Worm (Caenorhabditis elegans) whole organism, L1 larva: Measurements from ENCODE around the gene pbs-6.

Experiments
- C16A3.4 ChIP-seq: fragments of 150-350 bp; optimal IDR thresholded peaks from 2 replicates; lab custom pipeline; 2014; ENCODE audit warnings: missing biosample characterization, missing genetic modification characterization
- C34B4.2 ChIP-seq: sonication (generic microtip); optimal IDR thresholded peaks from 2 replicates; lab custom pipeline; 2017; ENCODE audit warnings: mild to moderate bottlenecking, missing genetic modification characterization, missing compliant biosample characterization
- F16B12.6 ChIP-seq: fragments of 150-350 bp; optimal IDR thresholded peaks from 2 replicates; lab custom pipeline; 2014; ENCODE audit warnings: missing biosample characterization, missing genetic modification characterization
- Y116A8C.19 ChIP-seq: sonication (generic microtip); optimal IDR thresholded peaks from 2 replicates; lab custom pipeline; 2016; ENCODE audit warnings: missing compliant biosample characterization, missing genetic modification characterization, borderline replicate concordance
- alr-1 ChIP-seq: fragments of 200-800 bp; sonication (Bioruptor generic); optimal IDR thresholded peaks from 2 replicates; lab custom pipeline; 2018; ENCODE audit warnings: borderline replicate concordance, mild to moderate bottlenecking, missing genetic modification characterization, missing compliant biosample characterization
- blmp-1 ChIP-seq: fragments of 150-350 bp; optimal IDR thresholded peaks from 2 replicates; lab custom pipeline; 2014; ENCODE audit warnings: missing biosample characterization, missing genetic modification characterization
- ceh-82 ChIP-seq, 3 experiments: fragments of 150-350 bp in 1 of 3; sonication (generic microtip) in 2 of 3; optimal IDR thresholded peaks; 2 replicates each; lab custom pipeline; 2014 to 2017; ENCODE audit warnings: missing biosample characterization in 3 of 3, missing genetic modification characterization in 3 of 3
- ceh-88 ChIP-seq: fragments of 200-800 bp; sonication (Bioruptor generic); IDR thresholded peaks from 2 replicates; pipeline ENCODE4 v1.3.6; 2022; ENCODE audit warnings: missing genetic modification characterization, missing compliant biosample characterization
- ces-1 ChIP-seq: fragments of 150-350 bp; optimal IDR thresholded peaks from 2 replicates; lab custom pipeline; 2014; ENCODE audit warnings: missing biosample characterization, missing genetic modification reagents, missing genetic modification characterization
- dpl-1 ChIP-seq, 3 experiments: fragments of 150-350 bp in 2 of 3; sonication (generic microtip) in 1 of 3; optimal IDR thresholded peaks; 2 replicates each; lab custom pipeline; 2014 to 2017; ENCODE audit warnings: missing biosample characterization in 3 of 3, missing genetic modification characterization in 3 of 3, missing genetic modification reagents in 3 of 3
- efl-1 ChIP-seq, 4 experiments: fragments of 150-350 bp; optimal IDR thresholded peaks in 3 of 4; peaks in 1 of 4; 1 replicate in 1 of 4; 2 replicates in 3 of 4; lab custom pipeline; 2014; ENCODE audit warnings: missing biosample characterization in 2 of 4, missing genetic modification characterization in 2 of 4, missing genetic modification reagents in 2 of 4
- elt-2 ChIP-seq: sonication (generic microtip); optimal IDR thresholded peaks from 2 replicates; lab custom pipeline; 2016; ENCODE audit warnings: missing genetic modification characterization, mild to moderate bottlenecking, inconsistent platforms, missing compliant biosample characterization, missing genetic modification reagents
- elt-3 ChIP-seq, 6 experiments: fragments of 150-350 bp in 1 of 6; sonication (generic microtip); optimal IDR thresholded peaks; 2 replicates each; lab custom pipeline; 2017 to 2018; ENCODE audit warnings: missing biosample characterization in 6 of 6, missing genetic modification characterization in 6 of 6, inconsistent platforms in 1 of 6
- fkh-10 ChIP-seq: sonication (generic microtip); optimal IDR thresholded peaks from 2 replicates; lab custom pipeline; 2017; ENCODE audit warnings: missing biosample characterization, missing genetic modification reagents, missing genetic modification characterization
- fkh-8 ChIP-seq: sonication (generic microtip); optimal IDR thresholded peaks from 2 replicates; lab custom pipeline; 2016; ENCODE audit warnings: mild to moderate bottlenecking, missing genetic modification characterization, missing compliant biosample characterization
- irx-1 ChIP-seq: sonication (generic microtip); optimal IDR thresholded peaks from 2 replicates; lab custom pipeline; 2016; ENCODE audit warnings: missing genetic modification characterization, missing compliant biosample characterization
- jun-1 ChIP-seq: fragments of 150-350 bp; optimal IDR thresholded peaks from 2 replicates; lab custom pipeline; 2014; ENCODE audit warnings: missing biosample characterization, missing genetic modification reagents, missing genetic modification characterization
- lin-13 ChIP-seq: fragments of 150-350 bp; optimal IDR thresholded peaks from 2 replicates; lab custom pipeline; 2014; ENCODE audit warnings: missing biosample characterization, missing genetic modification reagents, missing genetic modification characterization
- lin-14 ChIP-seq: fragments of 200-800 bp; sonication (Bioruptor generic); optimal IDR thresholded peaks from 2 replicates; lab custom pipeline; 2018; ENCODE audit warnings: mild to moderate bottlenecking, missing genetic modification characterization, moderate library complexity, missing compliant biosample characterization
- lin-35 ChIP-seq, 2 experiments: fragments of 150-350 bp; optimal IDR thresholded peaks; 2 replicates each; lab custom pipeline; 2014; ENCODE audit warnings: missing biosample characterization in 2 of 2, missing genetic modification characterization in 2 of 2, missing genetic modification reagents in 2 of 2
- lir-3 ChIP-seq: sonication (generic microtip); optimal IDR thresholded peaks from 2 replicates; lab custom pipeline; 2016; ENCODE audit warnings: mild to moderate bottlenecking, missing genetic modification characterization, moderate library complexity, missing compliant biosample characterization; ENCODE audit not compliant: poor library complexity
- lsy-2 ChIP-seq, 2 experiments: fragments of 150-350 bp; optimal IDR thresholded peaks; 2 replicates each; lab custom pipeline; 2014; ENCODE audit warnings: missing biosample characterization in 2 of 2, missing genetic modification characterization in 2 of 2
- mef-2 ChIP-seq: fragments of 150-350 bp; optimal IDR thresholded peaks from 2 replicates; lab custom pipeline; 2014; ENCODE audit warnings: missing biosample characterization, missing genetic modification characterization
- mep-1 ChIP-seq: fragments of 150-350 bp; optimal IDR thresholded peaks from 2 replicates; lab custom pipeline; 2014; ENCODE audit warnings: missing biosample characterization, missing genetic modification characterization
- nhr-12 ChIP-seq: sonication (generic microtip); optimal IDR thresholded peaks from 2 replicates; lab custom pipeline; 2017; ENCODE audit warnings: missing biosample characterization, missing genetic modification characterization
- nhr-20 ChIP-seq: sonication (generic microtip); optimal IDR thresholded peaks from 2 replicates; lab custom pipeline; 2016; ENCODE audit warnings: mild to moderate bottlenecking, missing genetic modification characterization, missing compliant biosample characterization
- nhr-28 ChIP-seq: fragments of 150-350 bp; optimal IDR thresholded peaks from 2 replicates; lab custom pipeline; 2014; ENCODE audit warnings: missing biosample characterization, missing genetic modification characterization
- nhr-47 ChIP-seq: sonication (generic microtip); optimal IDR thresholded peaks from 2 replicates; lab custom pipeline; 2016; ENCODE audit warnings: mild to moderate bottlenecking, missing genetic modification characterization, moderate library complexity, missing compliant biosample characterization
- nhr-71 ChIP-seq: sonication (generic microtip); optimal IDR thresholded peaks from 2 replicates; lab custom pipeline; 2016; ENCODE audit warnings: mild to moderate bottlenecking, missing genetic modification characterization, moderate library complexity, missing compliant biosample characterization
- nhr-76 ChIP-seq: sonication (generic microtip); optimal IDR thresholded peaks from 2 replicates; lab custom pipeline; 2017; ENCODE audit warnings: missing biosample characterization, missing genetic modification characterization
- pqm-1 ChIP-seq: sonication (generic microtip); optimal IDR thresholded peaks from 3 replicates; lab custom pipeline; 2017; ENCODE audit warnings: missing biosample characterization, missing genetic modification characterization
- skn-1 ChIP-seq: fragments of 150-350 bp; optimal IDR thresholded peaks from 2 replicates; lab custom pipeline; 2014; ENCODE audit warnings: missing biosample characterization, missing genetic modification characterization
- snu-23 ChIP-seq: sonication (generic microtip); optimal IDR thresholded peaks from 2 replicates; lab custom pipeline; 2016; ENCODE audit warnings: missing genetic modification characterization, missing compliant biosample characterization
- tbx-2 ChIP-seq: sonication (generic microtip); optimal IDR thresholded peaks from 2 replicates; lab custom pipeline; 2016; ENCODE audit warnings: missing genetic modification characterization, missing compliant biosample characterization
- tlp-1 ChIP-seq: fragments of 150-350 bp; optimal IDR thresholded peaks from 2 replicates; lab custom pipeline; 2014; ENCODE audit warnings: missing biosample characterization, missing genetic modification characterization
- unc-130 ChIP-seq: fragments of 150-350 bp; optimal IDR thresholded peaks from 2 replicates; lab custom pipeline; 2017; ENCODE audit warnings: missing biosample characterization, missing genetic modification characterization, inconsistent platforms
- unc-62 ChIP-seq: fragments of 150-350 bp; optimal IDR thresholded peaks from 2 replicates; lab custom pipeline; 2014; ENCODE audit warnings: missing biosample characterization, missing genetic modification reagents, missing genetic modification characterization
- unc-86 ChIP-seq: sonication (generic microtip); optimal IDR thresholded peaks from 2 replicates; lab custom pipeline; 2016; ENCODE audit warnings: missing genetic modification characterization, missing compliant biosample characterization
- xbp-1 ChIP-seq: sonication (generic microtip); optimal IDR thresholded peaks from 2 replicates; lab custom pipeline; 2016; ENCODE audit warnings: missing genetic modification characterization, missing compliant biosample characterization
- ztf-11 ChIP-seq, 2 experiments: sonication (generic microtip); optimal IDR thresholded peaks; 2 replicates each; lab custom pipeline; 2016 to 2017; ENCODE audit warnings: missing genetic modification characterization in 2 of 2, missing biosample characterization in 1 of 2, missing compliant biosample characterization in 1 of 2
- ztf-4 ChIP-seq: fragments of 150-350 bp; optimal IDR thresholded peaks from 2 replicates; lab custom pipeline; 2014; ENCODE audit warnings: missing biosample characterization, missing genetic modification characterization

The pbs-6 gene

ce11 chrIII:8244052-8244451, at the start of gene pbs-6, which contains the start of gene cids-1:
pbs-6 (minus strand) TSS chrIII:8244092.
cids-1 (plus strand) TSS chrIII:8244445.
- TF ChIP-seq nhr-71 (tag; lab: Kevin White, UChicago) (peak; percentile 24), lir-3 (tag; lab: Kevin White, UChicago) (no peak), snu-23 (GFP tag; lab: Kevin White, UChicago) (peak; percentile 23), lsy-2 (tag; optimal IDR thresholded peaks at IDR 0.05; lab: Kevin White, UChicago) (peak; percentile 22 to 64), dpl-1 (GFP tag; optimal IDR thresholded peaks at IDR 0.05; lab: Kevin White, UChicago) (peak in 2 of 3 experiments; percentile 37 to 40), nhr-47 (tag; lab: Kevin White, UChicago) (peak; percentile 0), efl-1 (optimal IDR thresholded peaks at IDR 0.05; lab: Kevin White, UChicago) (peak; percentile 42 to 56), efl-1 (GFP tag; optimal IDR thresholded peaks at IDR 0.05 in 1 of 2; lab: Kevin White, UChicago) (peak; percentile 44 to 72), mef-2 (tag; lab: Kevin White, UChicago) (no peak), ceh-88 (no peak), Y116A8C.19 (no peak), lin-35 (GFP tag; optimal IDR thresholded peaks at IDR 0.05; lab: Kevin White, UChicago) (peak; percentile 25 to 50), fkh-8 (no peak), nhr-28 (tag; lab: Kevin White, UChicago) (no peak), skn-1 (tag; lab: Kevin White, UChicago) (peak; percentile 59), lin-13 (GFP tag; lab: Kevin White, UChicago) (no peak), tlp-1 (tag; lab: Kevin White, UChicago) (no peak), nhr-20 (tag; lab: Kevin White, UChicago) (no peak), unc-130 (tag; lab: Kevin White, UChicago) (peak; percentile 29), ces-1 (no peak), F16B12.6 (tag; lab: Kevin White, UChicago) (peak; percentile 85), C16A3.4 (tag; lab: Kevin White, UChicago) (no peak)

ce11 chrIII:8293260-8293659, 49.4 kb upstream of the pbs-6 start:
- TF ChIP-seq fkh-10 = no peak
- TF ChIP-seq blmp-1 (tag; lab: Kevin White, UChicago) = peak; percentile 84
- TF ChIP-seq F16B12.6 (tag; lab: Kevin White, UChicago) = no peak

DNA sequence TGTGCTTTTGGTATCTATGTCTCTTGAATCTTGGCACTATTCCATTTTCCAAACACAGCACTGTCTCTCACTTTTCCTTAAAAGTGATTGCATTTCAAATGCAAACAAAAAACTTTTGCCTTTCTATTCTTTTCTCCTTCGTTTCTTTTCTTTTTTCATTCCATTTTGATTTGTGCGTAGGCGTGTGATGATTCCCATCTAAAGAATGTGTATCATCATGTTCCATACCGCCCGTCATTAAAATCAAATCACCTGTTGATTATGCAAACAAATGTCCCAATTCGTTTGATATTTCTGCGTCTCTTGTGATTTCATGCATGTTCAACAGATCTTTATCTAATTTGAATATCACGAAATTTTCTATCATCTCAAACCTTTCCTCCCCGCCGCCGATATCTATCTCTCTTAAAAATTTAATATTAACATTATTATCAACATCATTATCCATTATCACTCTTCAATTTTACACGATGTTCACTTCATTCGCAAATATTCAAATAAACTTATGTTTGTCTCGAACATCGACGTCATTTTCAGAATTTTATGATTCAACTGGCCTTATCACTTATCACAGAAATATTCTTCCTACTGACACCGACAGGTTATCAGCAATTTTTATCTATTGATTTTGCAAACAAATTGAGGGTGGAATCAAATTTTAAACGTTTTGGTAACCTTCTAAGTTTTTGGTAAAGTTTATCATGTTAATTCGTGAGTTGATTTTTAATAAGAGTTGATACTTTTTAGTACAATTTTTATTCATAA, 47.6 kb upstream of the pbs-6 start:
- no peak for TF ChIP-seq tbx-2 (tag; lab: Kevin White, UChicago)
- no peak for TF ChIP-seq C34B4.2 (tag; lab: Kevin White, UChicago)
- peak; percentile 12 for TF ChIP-seq lin-14 (GFP tag; lab: Kevin White, UChicago)
- TF ChIP-seq mep-1 = peak; percentile 23
- no peak for TF ChIP-seq ceh-82 (tag; optimal IDR thresholded peaks at IDR 0.05; lab: Kevin White, UChicago)
- no peak for TF ChIP-seq xbp-1 (tag; lab: Kevin White, UChicago)
- TF ChIP-seq efl-1 (optimal IDR thresholded peaks at IDR 0.05; lab: Kevin White, UChicago) = no peak
- peak in 1 of 2 experiments; percentile 41 for TF ChIP-seq efl-1 (GFP tag; optimal IDR thresholded peaks at IDR 0.05 in 1 of 2; lab: Kevin White, UChicago)
- no peak for TF ChIP-seq unc-130 (tag; lab: Kevin White, UChicago)
- no peak for TF ChIP-seq unc-86 (tag; lab: Kevin White, UChicago)
- no peak for TF ChIP-seq nhr-76 (tag; lab: Kevin White, UChicago)
- TF ChIP-seq jun-1 (tag; lab: Kevin White, UChicago) = peak; percentile 23
- TF ChIP-seq lin-13 (GFP tag; lab: Kevin White, UChicago) = no peak
- no peak for TF ChIP-seq ztf-4 (tag; lab: Kevin White, UChicago)
- no peak for TF ChIP-seq unc-62 (GFP tag; lab: Kevin White, UChicago)
- TF ChIP-seq lin-35 (GFP tag; optimal IDR thresholded peaks at IDR 0.05; lab: Kevin White, UChicago) = peak in 1 of 2 experiments; percentile 29
- TF ChIP-seq irx-1 = no peak
- peak in 1 of 2 experiments; percentile 7 for TF ChIP-seq lsy-2 (tag; optimal IDR thresholded peaks at IDR 0.05; lab: Kevin White, UChicago)
- TF ChIP-seq blmp-1 (tag; lab: Kevin White, UChicago) = peak; percentile 84
- TF ChIP-seq ztf-11 (tag; optimal IDR thresholded peaks at IDR 0.05; lab: Kevin White, UChicago) = no peak
- peak; percentile 83 for TF ChIP-seq pqm-1 (tag; lab: Kevin White, UChicago)
- peak in 1 of 6 experiments; percentile 33 for TF ChIP-seq elt-3 (tag; optimal IDR thresholded peaks at IDR 0.05; lab: Kevin White, UChicago)
- TF ChIP-seq mef-2 (tag; lab: Kevin White, UChicago) = no peak
- peak; percentile 65 for TF ChIP-seq tlp-1 (tag; lab: Kevin White, UChicago)
- TF ChIP-seq elt-2 (tag; lab: Kevin White, UChicago) = peak; percentile 85
- TF ChIP-seq alr-1 (tag; lab: Kevin White, UChicago) = no peak
- TF ChIP-seq nhr-12 = no peak
- TF ChIP-seq, all 84 proteins: peak for 11
